Worm (Caenorhabditis elegans): ENCODE data around the gene snb-6.

snb-6 gene

DNA sequence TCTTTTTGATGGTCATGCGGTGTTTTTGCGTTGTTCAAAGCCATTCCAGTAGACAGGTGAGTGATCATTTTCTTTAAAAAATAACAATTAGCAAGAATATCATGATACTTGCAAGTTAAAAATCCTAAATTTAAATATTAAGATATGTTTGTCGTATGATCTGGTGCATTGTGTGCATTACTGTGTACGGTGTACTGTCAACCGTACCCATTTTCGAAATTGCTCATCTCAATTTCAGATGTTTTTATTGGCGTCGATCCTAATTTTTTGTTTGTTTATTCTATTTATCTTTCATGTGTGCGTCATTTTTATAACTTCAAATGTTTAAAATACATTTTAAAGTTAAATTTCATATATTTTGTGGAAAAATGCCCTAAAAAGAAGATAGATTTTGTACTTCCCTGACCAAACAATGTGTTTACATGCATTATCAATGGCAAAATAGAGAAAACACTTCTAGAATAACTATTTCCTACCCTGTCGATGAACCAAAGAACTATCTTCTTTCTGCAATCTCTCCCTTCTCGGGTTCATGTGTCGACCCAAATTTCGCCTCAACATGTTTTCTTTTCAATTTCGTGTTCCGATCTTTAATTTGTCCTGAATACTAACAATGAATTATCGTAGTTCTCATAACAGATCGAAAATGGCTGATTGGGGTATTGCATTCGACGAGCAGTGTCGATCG is 24.9 kb upstream of the snb-6 start, which contains the start of the genes T07D4.5 and ddx-19:
T07D4.5 (minus strand) TSS at position 71 of the 688 bp plus-strand sequence.
ddx-19 (plus strand) TSS at position 638 of the 688 bp plus-strand sequence.
- TF ChIP-seq F23B12.7 (tag; optimal IDR thresholded peaks at IDR 0.05; ENCODE audit: insufficient read depth) = peak; percentile 40
- TF ChIP-seq rec-8 (tag; optimal IDR thresholded peaks at IDR 0.05) = no peak
- peak; percentile 17; the same call in 1 of the 2 replicates for TF ChIP-seq F33H1.4 (GFP tag; IDR thresholded peaks at IDR 0.05)
- TF ChIP-seq lsl-1 (GFP tag; optimal IDR thresholded peaks at IDR 0.05) = peak; percentile 78
- TF ChIP-seq snpc-1.3 (tag; optimal IDR thresholded peaks at IDR 0.05; ENCODE audit: insufficient read depth) = peak; percentile 45
- TF ChIP-seq madf-6 (GFP tag; IDR thresholded peaks at IDR 0.05) = peak; percentile 51; the same call in 1 of the 2 replicates

DNA sequence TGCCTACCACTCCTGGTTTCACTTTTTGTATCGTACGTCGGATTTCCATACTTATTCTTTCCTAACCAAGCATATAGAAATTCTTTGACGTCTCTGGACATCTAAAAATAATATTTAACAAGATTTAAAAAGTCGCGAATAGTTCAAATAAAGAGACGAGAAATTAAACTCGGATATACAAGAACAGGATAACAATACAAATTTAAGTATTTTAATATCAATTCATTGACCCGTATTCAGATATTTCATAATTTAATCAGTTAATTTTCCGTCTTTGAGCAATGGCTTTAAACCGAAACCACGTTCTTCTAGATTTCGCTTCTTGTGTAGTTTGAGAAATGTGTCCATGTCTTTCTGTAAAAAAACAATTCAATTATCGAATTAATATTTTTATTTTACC is 24.1 kb upstream of the snb-6 start, which contains the start of gene rha-1:
rha-1 (minus strand) TSS at position 101 of the 400 bp plus-strand sequence.
- TF ChIP-seq nhr-90 (tag; optimal IDR thresholded peaks at IDR 0.05) = no peak
- TF ChIP-seq lin-40 (tag; optimal IDR thresholded peaks at IDR 0.05) = no peak
- no peak for TF ChIP-seq nfya-1 (tag; optimal IDR thresholded peaks at IDR 0.05; ENCODE audit: borderline replicate concordance, insufficient read depth)
- no peak for TF ChIP-seq xnd-1 (tag; optimal IDR thresholded peaks at IDR 0.05)
- TF ChIP-seq zfh-2 (GFP tag; conservative IDR thresholded peaks at IDR 0.05) = no peak

DNA sequence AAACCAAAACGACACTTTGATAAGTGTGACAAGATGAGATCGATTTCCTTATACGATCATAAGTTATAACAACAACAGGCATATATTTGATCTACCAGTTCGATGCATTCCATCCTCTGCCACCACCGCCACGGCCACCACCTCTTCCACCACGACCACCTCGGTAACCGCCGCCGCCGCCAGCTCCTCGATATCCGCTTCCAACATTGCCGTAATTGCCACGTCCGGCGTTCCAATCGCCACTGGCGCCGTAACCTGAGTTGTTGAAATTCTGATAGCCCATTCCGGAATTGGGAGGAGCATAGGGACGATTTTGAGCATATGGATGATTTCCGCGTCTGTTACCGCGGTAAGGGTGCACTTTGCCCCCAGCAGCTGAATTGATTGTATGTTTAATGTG is 19.0 kb upstream of the snb-6 start:
- TF ChIP-seq chd-7 (tag; optimal IDR thresholded peaks at IDR 0.05) (peak; percentile 19), zfh-2 (GFP tag; conservative IDR thresholded peaks at IDR 0.05) (peak; percentile 82), hsf-1 (GFP tag; IDR thresholded peaks at IDR 0.05) (0 out of 2 replicates have a peak, but pooled peaks have one; percentile 35), lin-26 (GFP tag; IDR thresholded peaks at IDR 0.05) (no peak)

DNA sequence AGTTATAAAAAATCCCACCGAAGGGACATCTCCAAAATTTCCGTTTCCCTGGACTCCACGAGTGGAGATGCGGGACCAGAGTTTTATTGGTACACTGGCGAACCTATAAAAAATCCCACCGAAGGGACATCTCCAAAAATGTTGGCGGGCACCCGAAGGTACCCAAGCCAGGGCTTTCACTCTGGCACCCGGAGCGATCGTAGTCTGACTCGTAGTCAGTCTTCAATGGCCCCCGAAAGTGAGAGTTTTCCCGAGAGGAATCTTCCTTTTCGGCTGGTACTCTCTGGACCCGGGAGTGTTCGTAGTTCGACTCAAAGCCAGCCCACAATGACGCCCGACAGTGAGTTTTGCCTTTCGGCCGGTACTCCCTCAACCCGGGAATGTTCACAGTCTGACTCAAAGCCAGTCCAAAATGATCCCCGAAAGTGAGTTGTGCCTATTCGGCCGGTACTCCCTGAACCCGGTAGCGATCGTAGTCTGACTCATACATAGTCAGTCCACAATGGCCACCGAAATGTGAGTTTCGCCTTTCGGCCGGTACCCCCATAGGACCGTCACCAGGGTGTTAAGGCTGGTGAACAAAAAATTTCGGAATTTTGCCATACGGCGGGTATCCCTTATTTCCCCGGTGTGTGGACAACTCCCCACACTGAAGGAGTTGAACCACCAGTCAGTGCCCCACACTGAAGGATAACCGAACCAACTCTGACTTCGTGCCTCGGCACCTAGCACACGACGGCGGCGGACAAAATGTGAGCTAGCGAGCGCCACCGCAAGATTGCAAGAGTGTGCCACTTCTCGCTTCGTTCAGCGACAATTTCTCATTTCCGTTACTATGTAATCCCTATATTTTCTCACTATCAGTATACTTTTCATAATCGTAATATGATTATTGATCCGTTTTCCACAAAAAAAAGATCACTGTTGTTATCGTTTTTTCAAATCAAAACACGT is 17.8 kb upstream of the snb-6 start:
- TF ChIP-seq ceh-91 (GFP tag; IDR thresholded peaks at IDR 0.05) (no peak), nhr-80 (tag; optimal IDR thresholded peaks at IDR 0.05) (no peak), let-607 (tag; optimal IDR thresholded peaks at IDR 0.05) (no peak), bed-1 (GFP tag; IDR thresholded peaks at IDR 0.05) (no peak), sea-2 (GFP tag; IDR thresholded peaks at IDR 0.05) (no peak), hlh-12 (tag; optimal IDR thresholded peaks at IDR 0.05) (no peak), madf-8 (GFP tag; conservative IDR thresholded peaks at IDR 0.05) (0 out of 2 replicates have a peak, but pooled peaks have one; percentile 26), lsl-1 (GFP tag; optimal IDR thresholded peaks at IDR 0.05) (peak; percentile 44), B0019.2 (GFP tag; conservative IDR thresholded peaks at IDR 0.05) (no peak), sptf-2 (GFP tag; optimal IDR thresholded peaks at IDR 0.05) (no peak), hmg-1.2 (GFP tag; IDR thresholded peaks at IDR 0.05) (peak; percentile 73), F52B5.7 (tag; optimal IDR thresholded peaks at IDR 0.05) (no peak), F57A8.1 (GFP tag; optimal IDR thresholded peaks at IDR 0.05) (no peak), mes-4 (tag; optimal IDR thresholded peaks at IDR 0.05) (no peak), pha-4 (tag; optimal IDR thresholded peaks at IDR 0.05) (no peak), cebp-1 (GFP tag; IDR thresholded peaks at IDR 0.05) (no peak), cebp-1 (tag; optimal IDR thresholded peaks at IDR 0.05) (no peak), snpc-1.1 (tag; optimal IDR thresholded peaks at IDR 0.05; ENCODE audit: insufficient read depth) (peak; percentile 85), D2030.7 (GFP tag; IDR thresholded peaks at IDR 0.05) (no peak), dox-1 (GFP tag; IDR thresholded peaks at IDR 0.05) (peak; percentile 17; the same call in 1 of the 2 replicates), zfh-2 (GFP tag; conservative IDR thresholded peaks at IDR 0.05) (peak; percentile 39; the same call in 1 of the 2 replicates), F49E8.2 (tag; optimal IDR thresholded peaks at IDR 0.05; ENCODE audit: insufficient read depth) (peak; percentile 23), ztf-18 (tag; optimal IDR thresholded peaks at IDR 0.05) (no peak), F39B2.1 (GFP tag; IDR thresholded peaks at IDR 0.05) (no peak), B0261.1 (tag; optimal IDR thresholded peaks at IDR 0.05) (no peak), Y53G8AR.9 (GFP tag; conservative IDR thresholded peaks at IDR 0.05) (no peak)
